Fruit fly (Drosophila melanogaster): ENCODE measurements around the gene Sos.

The Sos gene

dm6 chr2L:13838647-13839390 is 25.2 kb downstream of the Sos start (continued):
- TF ChIP-seq PHDP (tag; optimal IDR thresholded peaks at IDR 0.05) (peak; percentile 54), zf30C (GFP tag; optimal IDR thresholded peaks at IDR 0.05) (no peak), CG1603 (tag; optimal IDR thresholded peaks at IDR 0.05) (peak; percentile 43), CG2712 (tag; optimal IDR thresholded peaks at IDR 0.05) (peak; percentile 13), gsb-n (tag; optimal IDR thresholded peaks at IDR 0.05) (peak; percentile 33), CG34224 (GFP tag; IDR thresholded peaks at IDR 0.05; ENCODE audit: partially characterized antibody) (no peak), CG2678 (tag; optimal IDR thresholded peaks at IDR 0.05) (peak; percentile 66), BtbVII (GFP tag; optimal IDR thresholded peaks at IDR 0.05) (no peak), tap (tag; optimal IDR thresholded peaks at IDR 0.05) (peak; percentile 19), ato (GFP tag; IDR thresholded peaks at IDR 0.05; ENCODE audit: partially characterized antibody) (no peak), CG7963 (GFP tag; IDR thresholded peaks at IDR 0.05; ENCODE audit: partially characterized antibody) (no peak), Bdp1 (GFP tag; optimal IDR thresholded peaks at IDR 0.05) (peak; percentile 36), Asciz (GFP tag; optimal IDR thresholded peaks at IDR 0.05) (peak; percentile 4), Mes4 (GFP tag; optimal IDR thresholded peaks at IDR 0.05) (peak; percentile 16), CG9609 (GFP tag; optimal IDR thresholded peaks at IDR 0.05) (no peak), grn (GFP tag; optimal IDR thresholded peaks at IDR 0.05) (peak; percentile 82), yki (optimal IDR thresholded peaks at IDR 0.05) (no peak), CG11085 (GFP tag; IDR thresholded peaks at IDR 0.05) (no peak), CG31441 (GFP tag; IDR thresholded peaks at IDR 0.05) (no peak; the same call in 1 of the 2 replicates), CG4404 (GFP tag; IDR thresholded peaks at IDR 0.05) (no peak), bsh (GFP tag; optimal IDR thresholded peaks at IDR 0.05) (peak in 1 of 2 experiments; percentile 31), hbn (GFP tag; IDR thresholded peaks at IDR 0.05; ENCODE audit: partially characterized antibody) (no peak), CG18476 (GFP tag; optimal IDR thresholded peaks at IDR 0.05) (peak; percentile 16), Ssrp (tag; optimal IDR thresholded peaks at IDR 0.05) (no peak), CG15601 (tag; optimal IDR thresholded peaks at IDR 0.05) (peak; percentile 9), CG3838 (GFP tag; optimal IDR thresholded peaks at IDR 0.05) (peak; percentile 38), ken (GFP tag; IDR thresholded peaks at IDR 0.05) (0 out of 3 replicates have a peak, but pooled peaks have one; percentile 6), CG10267 (tag; optimal IDR thresholded peaks at IDR 0.05) (no peak), sim (GFP tag; IDR thresholded peaks at IDR 0.05) (0 out of 2 replicates have a peak, but pooled peaks have one; percentile 35), CG11398 (GFP tag; optimal IDR thresholded peaks at IDR 0.05) (peak; percentile 40), Myb (GFP tag; optimal IDR thresholded peaks at IDR 0.05) (no peak), Kr (GFP tag; optimal IDR thresholded peaks at IDR 0.05) (peak; percentile 26), ac (GFP tag; optimal IDR thresholded peaks at IDR 0.05) (peak; percentile 18), dysf (GFP tag; IDR thresholded peaks at IDR 0.05) (peak; percentile 57; the same call in 1 of the 3 replicates), sc (optimal IDR thresholded peaks at IDR 0.05) (no peak), sc (GFP tag; optimal IDR thresholded peaks at IDR 0.05) (peak; percentile 16), Mad (GFP tag; optimal IDR thresholded peaks at IDR 0.05) (no peak), CG1792 (GFP tag; optimal IDR thresholded peaks at IDR 0.05) (peak; percentile 5), chinmo (GFP tag; IDR thresholded peaks at IDR 0.05; ENCODE audit: partially characterized antibody) (peak; percentile 72; the same call in 2 of the 4 replicates), HLH3B (GFP tag; IDR thresholded peaks at IDR 0.05) (peak; percentile 12; the same call in 1 of the 2 replicates), Trl (optimal IDR thresholded peaks at IDR 0.05) (no peak), Trl (GFP tag; optimal IDR thresholded peaks at IDR 0.05) (peak; percentile 19), CG12942 (GFP tag; optimal IDR thresholded peaks at IDR 0.05) (peak; percentile 33), Med (GFP tag) (peak; percentile 77), Oli (tag; optimal IDR thresholded peaks at IDR 0.05) (peak; percentile 12), slou (GFP tag; optimal IDR thresholded peaks at IDR 0.05) (no peak), CG2199 (GFP tag; IDR thresholded peaks at IDR 0.05) (0 out of 3 replicates have a peak, but pooled peaks have one; percentile 18), Gug (GFP tag; IDR thresholded peaks at IDR 0.05) (peak; percentile 22; the same call in 1 of the 4 replicates), Hr51 (GFP tag; optimal IDR thresholded peaks at IDR 0.05) (peak in 1 of 2 experiments; percentile 43)
